Worm (Caenorhabditis elegans): Measurements from ENCODE around the gene Y53G8AR.6.

DNA sequence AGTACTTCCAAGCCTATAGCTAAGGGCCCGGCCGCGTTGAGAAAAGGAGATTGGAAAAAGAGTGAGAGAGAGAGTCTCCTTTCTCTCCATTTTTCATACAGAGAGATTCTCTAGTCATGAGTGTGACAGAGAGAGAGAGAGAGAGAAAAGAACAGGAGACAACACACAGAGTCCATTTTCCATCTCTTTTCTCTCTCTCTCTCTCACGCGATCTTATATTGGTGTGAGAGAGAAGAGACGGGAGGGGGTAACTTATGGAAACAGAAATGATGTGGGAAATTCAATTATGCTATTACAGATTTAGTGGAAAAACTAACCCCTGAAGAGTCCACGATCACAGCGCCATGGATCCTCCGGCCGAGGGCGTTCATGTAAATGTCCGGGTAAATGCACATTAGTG, 21.4 kb upstream of the Y53G8AR.6 start:
- no peak for TF ChIP-seq tab-1 (GFP tag; IDR thresholded peaks at IDR 0.05)
- no peak for TF ChIP-seq ztf-23 (GFP tag; IDR thresholded peaks at IDR 0.05)
- no peak for TF ChIP-seq ref-1 (GFP tag; conservative IDR thresholded peaks at IDR 0.05)
- TF ChIP-seq T22C8.4 (GFP tag; IDR thresholded peaks at IDR 0.05), result no peak
